Worm (Caenorhabditis elegans): ENCODE data around the gene fbxa-7.

Gene fbxa-7

ce11 chrIII:2258863-2259262 is 7.6 kb upstream of the fbxa-7 start, which contains the start of gene fbxa-43:
fbxa-43 (minus strand) TSS chrIII:2258963.
- TF ChIP-seq hlh-8 (tag; optimal IDR thresholded peaks at IDR 0.05) (no peak), unc-86 (tag; optimal IDR thresholded peaks at IDR 0.05) (no peak), ttx-3 (tag; optimal IDR thresholded peaks at IDR 0.05) (no peak), ahr-1 (tag; optimal IDR thresholded peaks at IDR 0.05) (no peak), K02D7.2 (tag; optimal IDR thresholded peaks at IDR 0.05) (no peak), pqm-1 (tag; optimal IDR thresholded peaks at IDR 0.05) (no peak), hlh-15 (tag; optimal IDR thresholded peaks at IDR 0.05) (no peak), gmeb-2 (tag; optimal IDR thresholded peaks at IDR 0.05) (no peak), pros-1 (tag; optimal IDR thresholded peaks at IDR 0.05) (no peak), sox-2 (GFP tag; IDR thresholded peaks at IDR 0.05) (no peak), pax-1 (tag; optimal IDR thresholded peaks at IDR 0.05) (no peak), syd-9 (tag; optimal IDR thresholded peaks at IDR 0.05) (no peak)

ce11 chrIII:2255522-2255921 is 4.3 kb upstream of the fbxa-7 start, which contains the start of gene fbxa-71:
fbxa-71 (plus strand) TSS chrIII:2255822.
- no peak for TF ChIP-seq sox-2 (GFP tag; IDR thresholded peaks at IDR 0.05)
- TF ChIP-seq C08G9.2 (tag; optimal IDR thresholded peaks at IDR 0.05), result no peak
- no peak for TF ChIP-seq F13H6.1 (tag; optimal IDR thresholded peaks at IDR 0.05)
- no peak for TF ChIP-seq mec-3 (tag; optimal IDR thresholded peaks at IDR 0.05; ENCODE audit: borderline replicate concordance)
- no peak for TF ChIP-seq nfya-1 (tag; optimal IDR thresholded peaks at IDR 0.05)
- TF ChIP-seq ceh-48 (tag; optimal IDR thresholded peaks at IDR 0.05), result no peak
- no peak for TF ChIP-seq unc-55 (GFP tag; optimal IDR thresholded peaks at IDR 0.05)

- no peak for TF ChIP-seq T23F11.4 (GFP tag; optimal IDR thresholded peaks at IDR 0.05)
- no peak for TF ChIP-seq hlh-15 (tag; optimal IDR thresholded peaks at IDR 0.05)
- TF ChIP-seq ceh-22 (tag; optimal IDR thresholded peaks at IDR 0.05), result no peak
- TF ChIP-seq elt-2 (tag; optimal IDR thresholded peaks at IDR 0.05), result peak; percentile 53
Measured at ce11 chrIII:2253027-2253499, 1.8 kb upstream of the fbxa-7 start, which contains the start of gene fbxa-73. fbxa-73 (plus strand) TSS chrIII:2253449.

- TF ChIP-seq hlh-6 (tag; optimal IDR thresholded peaks at IDR 0.05) (no peak), C08G9.2 (tag; optimal IDR thresholded peaks at IDR 0.05) (no peak), madf-2 (tag; optimal IDR thresholded peaks at IDR 0.05) (no peak), pax-1 (tag; optimal IDR thresholded peaks at IDR 0.05) (no peak), fkh-10 (GFP tag; optimal IDR thresholded peaks at IDR 0.05) (no peak), ztf-16 (tag; optimal IDR thresholded peaks at IDR 0.05) (no peak), fax-1 (tag; optimal IDR thresholded peaks at IDR 0.05) (no peak), che-1 (tag; optimal IDR thresholded peaks at IDR 0.05) (no peak), zip-5 (tag; optimal IDR thresholded peaks at IDR 0.05) (no peak), mec-3 (tag; optimal IDR thresholded peaks at IDR 0.05; ENCODE audit: borderline replicate concordance) (no peak), unc-42 (tag; optimal IDR thresholded peaks at IDR 0.05) (no peak), sox-4 (tag; optimal IDR thresholded peaks at IDR 0.05) (no peak), ceh-22 (tag; optimal IDR thresholded peaks at IDR 0.05) (no peak), sox-2 (GFP tag; IDR thresholded peaks at IDR 0.05) (no peak), C38D4.7 (GFP tag; optimal IDR thresholded peaks at IDR 0.05) (no peak), nhr-232 (tag; optimal IDR thresholded peaks at IDR 0.05) (no peak), nhr-11 (tag; optimal IDR thresholded peaks at IDR 0.05) (no peak), fkh-6 (tag; optimal IDR thresholded peaks at IDR 0.05) (no peak)
Measured at ce11 chrIII:2245727-2246126, 5.5 kb downstream of the fbxa-7 start, which contains the start of gene srd-67. srd-67 (minus strand) TSS chrIII:2245827.

ce11 chrIII:2243617-2244016 is 7.6 kb downstream of the fbxa-7 start:
- TF ChIP-seq hlh-13 (GFP tag; optimal IDR thresholded peaks at IDR 0.05), result no peak
- no peak for TF ChIP-seq ets-4 (tag; optimal IDR thresholded peaks at IDR 0.05)
- no peak for TF ChIP-seq madf-2 (tag; optimal IDR thresholded peaks at IDR 0.05)
- TF ChIP-seq ceh-22 (tag; optimal IDR thresholded peaks at IDR 0.05), result no peak
